Worm (Caenorhabditis elegans) whole organism, mixed stage, embryonic: ENCODE measurements around the gene col-179.

ENCODE experiments used
- bed-3 ChIP-seq: fragments of 200-800 bp; sonication (Bioruptor generic); optimal IDR thresholded peaks from 3 replicates; lab custom pipeline; 2018; ENCODE audit warnings: mild to moderate bottlenecking, missing genetic modification characterization, moderate library complexity, missing compliant biosample characterization
- ces-1 ChIP-seq: fragments of 150-350 bp; optimal IDR thresholded peaks from 2 replicates; lab custom pipeline; 2014; ENCODE audit warnings: missing biosample characterization, missing genetic modification reagents, missing genetic modification characterization
- snpc-4 ChIP-seq: fragments of 150-350 bp; optimal IDR thresholded peaks from 2 replicates; lab custom pipeline; 2014; ENCODE audit warnings: missing biosample characterization, missing genetic modification characterization
- sptf-1 ChIP-seq: sonication (generic microtip); optimal IDR thresholded peaks from 2 replicates; lab custom pipeline; 2017; ENCODE audit warnings: mild to moderate bottlenecking, missing genetic modification characterization, moderate library complexity, missing compliant biosample characterization
- ztf-11 ChIP-seq: fragments of 150-350 bp; optimal IDR thresholded peaks from 2 replicates; lab custom pipeline; 2014; ENCODE audit warnings: missing biosample characterization, missing genetic modification characterization

- TF ChIP-seq snpc-4 (tag; lab: Kevin White, UChicago) (no peak), ces-1 (no peak), bed-3 (GFP tag; lab: Kevin White, UChicago) (no peak), sptf-1 (tag; lab: Kevin White, UChicago) (no peak), ztf-11 (no peak)
These were observed 7.5 kb downstream of the col-179 start, which contains the start of gene C34F6.5 for ce11 chrX:11208788-11209187.
